Fruit fly (Drosophila melanogaster) whole organism, adult: Measurements from ENCODE around the gene CG42813.

Experiments used
- CG11617 ChIP-seq: fragments of 200-800 bp; sonication (Bioruptor generic); optimal IDR thresholded peaks from 2 replicates; lab custom pipeline; 2017; ENCODE audit warnings: mild to moderate bottlenecking, missing biosample characterization, missing genetic modification reagents, missing genetic modification characterization
- CG12768 ChIP-seq: fragments of 200-800 bp; sonication (Bioruptor generic); optimal IDR thresholded peaks from 2 replicates; lab custom pipeline; 2017; ENCODE audit warnings: missing biosample characterization, missing genetic modification characterization, mild to moderate bottlenecking, moderate library complexity, missing genetic modification reagents
- CG14711 ChIP-seq: fragments of 200-800 bp; sonication (Bioruptor generic); optimal IDR thresholded peaks from 2 replicates; lab custom pipeline; 2018; ENCODE audit warnings: missing biosample characterization, mild to moderate bottlenecking, missing genetic modification characterization, moderate library complexity
- CG1620 ChIP-seq: fragments of 200-800 bp; sonication (Bioruptor generic); optimal IDR thresholded peaks from 2 replicates; lab custom pipeline; 2016; ENCODE audit warnings: missing biosample characterization, missing genetic modification characterization
- CG33017 ChIP-seq: fragments of 200-800 bp; sonication (Bioruptor generic); optimal IDR thresholded peaks from 2 replicates; lab custom pipeline; 2018; ENCODE audit warnings: missing biosample characterization, mild to moderate bottlenecking, missing genetic modification characterization, moderate library complexity
- CG5204 ChIP-seq: fragments of 200-800 bp; sonication (Bioruptor generic); optimal IDR thresholded peaks from 2 replicates; lab custom pipeline; 2016; ENCODE audit warnings: missing biosample characterization, missing genetic modification characterization
- CG7045 ChIP-seq: fragments of 200-800 bp; sonication (Bioruptor generic); optimal IDR thresholded peaks from 2 replicates; lab custom pipeline; 2017; ENCODE audit warnings: missing biosample characterization, mild to moderate bottlenecking, missing genetic modification characterization
- CG7101 ChIP-seq: fragments of 200-800 bp; sonication (Bioruptor generic); optimal IDR thresholded peaks from 2 replicates; lab custom pipeline; 2018; ENCODE audit warnings: missing biosample characterization, mild to moderate bottlenecking, missing genetic modification characterization, moderate library complexity
- Clk ChIP-seq: fragments of 200-800 bp; sonication (Bioruptor generic); optimal IDR thresholded peaks from 2 replicates; lab custom pipeline; 2017; ENCODE audit warnings: missing biosample characterization, missing genetic modification characterization
- Crg-1 ChIP-seq: fragments of 200-800 bp; sonication (Bioruptor generic); optimal IDR thresholded peaks from 2 replicates; lab custom pipeline; 2016; ENCODE audit warnings: missing biosample characterization, missing genetic modification characterization
- Mnt ChIP-seq: fragments of 200-800 bp; sonication (Bioruptor generic); optimal IDR thresholded peaks from 2 replicates; lab custom pipeline; 2016; ENCODE audit warnings: missing biosample characterization, mild to moderate bottlenecking, missing genetic modification characterization
- bab1 ChIP-seq: fragments of 200-800 bp; sonication (Bioruptor generic); optimal IDR thresholded peaks from 3 replicates; lab custom pipeline; 2019; ENCODE audit warnings: missing biosample characterization, mild to moderate bottlenecking, missing genetic modification characterization, moderate library complexity
- cic ChIP-seq: fragments of 200-800 bp; sonication (Bioruptor generic); optimal IDR thresholded peaks from 2 replicates; lab custom pipeline; 2017; ENCODE audit warnings: missing biosample characterization, mild to moderate bottlenecking, missing genetic modification characterization, moderate library complexity
- cnc ChIP-seq, 2 experiments: fragments of >200 bp; optimal IDR thresholded peaks; 2 replicates each; lab custom pipeline; 2017
- kay ChIP-seq: fragments of 200-800 bp; sonication (Bioruptor generic); peaks from one replicate; lab custom pipeline; 2016; ENCODE audit warnings: missing biosample characterization, missing genetic modification characterization, borderline replicate concordance
- ovo ChIP-seq: fragments of 200-800 bp; sonication (Bioruptor generic); optimal IDR thresholded peaks from 2 replicates; lab custom pipeline; 2016; ENCODE audit warnings: missing biosample characterization, missing genetic modification characterization
- pad ChIP-seq: fragments of 200-800 bp; sonication (Bioruptor generic); optimal IDR thresholded peaks from 3 replicates; lab custom pipeline; 2017; ENCODE audit warnings: missing biosample characterization, missing genetic modification characterization, mild to moderate bottlenecking, moderate library complexity, missing genetic modification reagents
- tj ChIP-seq: fragments of 200-800 bp; sonication (Bioruptor generic); optimal IDR thresholded peaks from 3 replicates; lab custom pipeline; 2017; ENCODE audit warnings: missing biosample characterization, mild to moderate bottlenecking, missing genetic modification characterization, moderate library complexity
- toe ChIP-seq: fragments of 200-800 bp; sonication (Bioruptor generic); optimal IDR thresholded peaks from 2 replicates; lab custom pipeline; 2016; ENCODE audit warnings: missing biosample characterization, missing genetic modification characterization

CG42813 gene

dm6 chr3R:27198883-27199780 lies 29.2 kb downstream of the CG42813 start:
- TF ChIP-seq CG12768 (no peak), CG1620 (no peak), cnc (optimal IDR thresholded peaks at IDR 0.05; lab: Kevin White, UChicago) (no peak), Mnt (no peak), Crg-1 (GFP tag; lab: Kevin White, UChicago) (no peak), ovo (GFP tag; lab: Kevin White, UChicago) (no peak), bab1 (no peak), CG5204 (GFP tag; lab: Kevin White, UChicago) (no peak)

- TF ChIP-seq CG1620 (no peak), pad (GFP tag; lab: Kevin White, UChicago) (no peak), toe (GFP tag; lab: Kevin White, UChicago) (no peak)
Measured at dm6 chr3R:27197581-27197980, 30.8 kb downstream of the CG42813 start.

- TF ChIP-seq CG1620 = no peak
- TF ChIP-seq CG33017 (tag; lab: Kevin White, UChicago) = no peak
- no peak for TF ChIP-seq CG5204 (GFP tag; lab: Kevin White, UChicago)
- TF ChIP-seq pad (GFP tag; lab: Kevin White, UChicago) = no peak
- no peak for TF ChIP-seq CG7045
- TF ChIP-seq kay = no peak
Measured at dm6 chr3R:27196866-27197265, 31.5 kb downstream of the CG42813 start.

dm6 chr3R:27194106-27194505 lies 34.3 kb downstream of the CG42813 start, which contains the start of gene Ser:
Gene Ser, minus strand, starts transcription at chr3R:27194267.
- TF ChIP-seq Mnt = no peak
- no peak for TF ChIP-seq CG11617 (GFP tag; lab: Kevin White, UChicago)
- TF ChIP-seq CG7101 (tag; lab: Kevin White, UChicago) = no peak

- TF ChIP-seq Crg-1 (GFP tag; lab: Kevin White, UChicago) (no peak), CG14711 (tag; lab: Kevin White, UChicago) (no peak), toe (GFP tag; lab: Kevin White, UChicago) (no peak), pad (GFP tag; lab: Kevin White, UChicago) (no peak), CG7101 (tag; lab: Kevin White, UChicago) (no peak), Clk (GFP tag; lab: Kevin White, UChicago) (no peak), CG12768 (no peak), CG1620 (no peak), CG33017 (tag; lab: Kevin White, UChicago) (no peak), CG5204 (GFP tag; lab: Kevin White, UChicago) (no peak), tj (GFP tag; lab: Kevin White, UChicago) (no peak), CG11617 (GFP tag; lab: Kevin White, UChicago) (no peak), ovo (GFP tag; lab: Kevin White, UChicago) (no peak)
Measured at dm6 chr3R:27193079-27193478, 35.3 kb downstream of the CG42813 start.

dm6 chr3R:27186849-27187248 lies 41.5 kb downstream of the CG42813 start:
- TF ChIP-seq Mnt = no peak
- TF ChIP-seq CG12768 = no peak
- TF ChIP-seq kay = no peak
- TF ChIP-seq CG11617 (GFP tag; lab: Kevin White, UChicago) = no peak
- TF ChIP-seq toe (GFP tag; lab: Kevin White, UChicago) = no peak
- TF ChIP-seq Clk (GFP tag; lab: Kevin White, UChicago) = no peak
- TF ChIP-seq CG33017 (tag; lab: Kevin White, UChicago) = no peak
- no peak for TF ChIP-seq bab1
- no peak for TF ChIP-seq ovo (GFP tag; lab: Kevin White, UChicago)
- TF ChIP-seq CG5204 (GFP tag; lab: Kevin White, UChicago) = no peak

- TF ChIP-seq CG14711 (tag; lab: Kevin White, UChicago) (no peak), Mnt (no peak), bab1 (no peak), cic (GFP tag; lab: Kevin White, UChicago) (no peak), tj (GFP tag; lab: Kevin White, UChicago) (no peak), cnc (optimal IDR thresholded peaks at IDR 0.05; lab: Kevin White, UChicago) (no peak), ovo (GFP tag; lab: Kevin White, UChicago) (no peak), CG11617 (GFP tag; lab: Kevin White, UChicago) (no peak), CG33017 (tag; lab: Kevin White, UChicago) (no peak), CG7045 (no peak), CG7101 (tag; lab: Kevin White, UChicago) (no peak), pad (GFP tag; lab: Kevin White, UChicago) (no peak), toe (GFP tag; lab: Kevin White, UChicago) (no peak), kay (no peak), Clk (GFP tag; lab: Kevin White, UChicago) (no peak), CG12768 (no peak)
Measured at dm6 chr3R:27185933-27186571, 42.3 kb downstream of the CG42813 start.
